Worm (Caenorhabditis elegans): Measurements from ENCODE around the gene algn-14.

ce11 chrIV:3839420-3839819 lies 36.2 kb upstream of the algn-14 start, which contains the start of gene F28F9.2:
- TF ChIP-seq snpc-1.3 (tag; optimal IDR thresholded peaks at IDR 0.05; ENCODE audit: insufficient read depth) (no peak), nfya-1 (tag; optimal IDR thresholded peaks at IDR 0.05; ENCODE audit: borderline replicate concordance, insufficient read depth) (no peak), mcd-1 (GFP tag; IDR thresholded peaks at IDR 0.05) (no peak), zim-3 (tag; optimal IDR thresholded peaks at IDR 0.05) (no peak), snpc-4 (GFP tag; optimal IDR thresholded peaks at IDR 0.05) (no peak), snpc-4 (tag; optimal IDR thresholded peaks at IDR 0.05) (no peak), attf-5 (GFP tag; optimal IDR thresholded peaks at IDR 0.05) (no peak)
